Fruit fly (Drosophila melanogaster) whole organism, prepupa: ENCODE measurements around the gene CG44954.

Source experiments
- CG15336 ChIP-seq: fragments of 200-800 bp; sonication (Bioruptor generic); IDR thresholded peaks from 2 replicates; pipeline ENCODE4 v1.3.6; 2022; ENCODE audit warnings: missing biosample characterization, missing genetic modification characterization
- Sox15 ChIP-seq: fragments of 200-800 bp; sonication (Bioruptor generic); optimal IDR thresholded peaks from 3 replicates; lab custom pipeline; 2016; ENCODE audit warnings: missing biosample characterization, missing genetic modification characterization
- fd59A ChIP-seq: fragments of 200-800 bp; sonication (Bioruptor generic); optimal IDR thresholded peaks from 2 replicates; lab custom pipeline; 2017; ENCODE audit warnings: missing biosample characterization, mild to moderate bottlenecking, missing genetic modification characterization, missing genetic modification reagents

- TF ChIP-seq CG15336 (GFP tag; lab: Robert Waterston, UW) (no peak), fd59A (GFP tag; lab: Kevin White, UChicago) (no peak), Sox15 (GFP tag; lab: Kevin White, UChicago) (no peak)
These were observed 22.2 kb downstream of the CG44954 start for dm6 chr3R:30599404-30599980.
